Worm (Caenorhabditis elegans) whole organism, L3 larva: ENCODE data around the gene rcs-1.
A peak's percentile ranks its signal among the peaks of the same experiment; 100 is the strongest.

Experiments
- R02D3.7 ChIP-seq: fragments of 150-350 bp; optimal IDR thresholded peaks from 2 replicates; lab custom pipeline; 2014; ENCODE audit warnings: missing biosample characterization, missing genetic modification characterization
- ama-1 ChIP-seq: fragments of 150-350 bp; optimal IDR thresholded peaks from 2 replicates; lab custom pipeline; 2018
- ceh-28 ChIP-seq: fragments of 150-350 bp; optimal IDR thresholded peaks from 2 replicates; lab custom pipeline; 2014; ENCODE audit warnings: missing biosample characterization, missing genetic modification reagents, missing genetic modification characterization
- daf-12 ChIP-seq: fragments of 150-350 bp; optimal IDR thresholded peaks from 2 replicates; lab custom pipeline; 2014; ENCODE audit warnings: missing biosample characterization, missing genetic modification reagents, missing genetic modification characterization
- egl-27 ChIP-seq: sonication (generic microtip); optimal IDR thresholded peaks from 4 replicates; lab custom pipeline; 2017; ENCODE audit warnings: missing biosample characterization, missing genetic modification reagents, missing genetic modification characterization
- egl-5 ChIP-seq: fragments of 150-350 bp; optimal IDR thresholded peaks from 2 replicates; lab custom pipeline; 2017; ENCODE audit warnings: missing biosample characterization, missing genetic modification reagents, missing genetic modification characterization, inconsistent platforms
- elt-2 ChIP-seq: sonication (generic microtip); optimal IDR thresholded peaks from 2 replicates; lab custom pipeline; 2016; ENCODE audit warnings: missing genetic modification reagents, mild to moderate bottlenecking, missing genetic modification characterization, missing compliant biosample characterization
- elt-3 ChIP-seq, 3 experiments: fragments of 150-350 bp in 1 of 3; sonication (generic microtip) in 2 of 3; optimal IDR thresholded peaks; 2 replicates in 2 of 3; 4 replicates in 1 of 3; lab custom pipeline; 2014 to 2017; ENCODE audit warnings: missing biosample characterization in 3 of 3, missing genetic modification characterization in 3 of 3
- eor-1 ChIP-seq, 2 experiments: fragments of 150-350 bp; optimal IDR thresholded peaks; 2 replicates each; lab custom pipeline; 2014 to 2018; ENCODE audit warnings: missing biosample characterization in 2 of 2, missing genetic modification characterization in 2 of 2
- fkh-2 ChIP-seq: fragments of 150-350 bp; optimal IDR thresholded peaks from 2 replicates; lab custom pipeline; 2014; ENCODE audit warnings: missing biosample characterization, missing genetic modification reagents, missing genetic modification characterization
- fos-1 ChIP-seq: fragments of 150-350 bp; optimal IDR thresholded peaks from 2 replicates; lab custom pipeline; 2014; ENCODE audit warnings: missing biosample characterization, missing genetic modification characterization
- hmg-11 ChIP-seq: sonication (generic microtip); optimal IDR thresholded peaks from 2 replicates; lab custom pipeline; 2016; ENCODE audit warnings: missing genetic modification characterization, missing compliant biosample characterization
- jun-1 ChIP-seq: fragments of 150-350 bp; optimal IDR thresholded peaks from 2 replicates; lab custom pipeline; 2014; ENCODE audit warnings: missing biosample characterization, missing genetic modification reagents, missing genetic modification characterization
- lin-15B ChIP-seq: fragments of 150-350 bp; optimal IDR thresholded peaks from 2 replicates; lab custom pipeline; 2014; ENCODE audit warnings: missing biosample characterization, missing genetic modification characterization
- lin-39 ChIP-seq: fragments of 150-350 bp; optimal IDR thresholded peaks from 2 replicates; lab custom pipeline; 2018; ENCODE audit warnings: missing biosample characterization, missing genetic modification reagents, missing genetic modification characterization
- lsy-12 ChIP-seq: sonication (generic microtip); optimal IDR thresholded peaks from 2 replicates; lab custom pipeline; 2016; ENCODE audit warnings: mild to moderate bottlenecking, missing genetic modification characterization, missing compliant biosample characterization
- nfya-1 ChIP-seq: sonication (generic microtip); optimal IDR thresholded peaks from 2 replicates; lab custom pipeline; 2017; ENCODE audit warnings: missing genetic modification characterization, mild to moderate bottlenecking, missing compliant biosample characterization, antibody characterized with exemption, moderate library complexity; ENCODE audit not compliant: insufficient read depth
- nhr-11 ChIP-seq: fragments of 150-350 bp; optimal IDR thresholded peaks from 2 replicates; lab custom pipeline; 2014; ENCODE audit warnings: missing biosample characterization, missing genetic modification characterization
- nhr-12 ChIP-seq: fragments of 150-350 bp; optimal IDR thresholded peaks from 2 replicates; lab custom pipeline; 2014; ENCODE audit warnings: missing biosample characterization, missing genetic modification characterization
- nhr-237 ChIP-seq: fragments of 150-350 bp; optimal IDR thresholded peaks from 2 replicates; lab custom pipeline; 2014; ENCODE audit warnings: missing biosample characterization, missing genetic modification characterization
- nhr-25 ChIP-seq: sonication (generic microtip); optimal IDR thresholded peaks from 2 replicates; lab custom pipeline; 2017; ENCODE audit warnings: missing biosample characterization, missing genetic modification characterization
- nhr-28 ChIP-seq: fragments of 150-350 bp; optimal IDR thresholded peaks from 2 replicates; lab custom pipeline; 2014; ENCODE audit warnings: missing biosample characterization, missing genetic modification characterization
- nhr-67 ChIP-seq: fragments of 150-350 bp; optimal IDR thresholded peaks from 2 replicates; lab custom pipeline; 2014; ENCODE audit warnings: missing biosample characterization, missing genetic modification characterization
- nhr-77 ChIP-seq: fragments of 150-350 bp; optimal IDR thresholded peaks from 2 replicates; lab custom pipeline; 2014; ENCODE audit warnings: missing biosample characterization, missing genetic modification characterization
- pha-4 ChIP-seq: fragments of 150-350 bp; optimal IDR thresholded peaks from 2 replicates; lab custom pipeline; 2014; ENCODE audit warnings: missing biosample characterization, missing genetic modification reagents, missing genetic modification characterization
- sea-2 ChIP-seq: fragments of 150-350 bp; sonication (generic microtip); optimal IDR thresholded peaks from 4 replicates; lab custom pipeline; 2014; ENCODE audit warnings: missing biosample characterization, missing genetic modification reagents, missing genetic modification characterization
- skn-1 ChIP-seq: fragments of 150-350 bp; optimal IDR thresholded peaks from 2 replicates; lab custom pipeline; 2014; ENCODE audit warnings: missing biosample characterization, missing genetic modification characterization
- snpc-4 ChIP-seq: fragments of 150-350 bp; optimal IDR thresholded peaks from 2 replicates; lab custom pipeline; 2014; ENCODE audit warnings: missing biosample characterization, missing genetic modification characterization
- tbx-2 ChIP-seq: sonication (generic microtip); optimal IDR thresholded peaks from 2 replicates; lab custom pipeline; 2016; ENCODE audit warnings: mild to moderate bottlenecking, missing genetic modification characterization, missing compliant biosample characterization
- unc-39 ChIP-seq: sonication (generic microtip); optimal IDR thresholded peaks from 4 replicates; lab custom pipeline; 2017; ENCODE audit warnings: missing biosample characterization, missing genetic modification characterization
- unc-62 ChIP-seq: fragments of 150-350 bp; sonication (generic microtip); optimal IDR thresholded peaks from 4 replicates; lab custom pipeline; 2014; ENCODE audit warnings: missing biosample characterization, missing genetic modification reagents, missing genetic modification characterization
- zag-1 ChIP-seq: fragments of 150-350 bp; optimal IDR thresholded peaks from 2 replicates; lab custom pipeline; 2014; ENCODE audit warnings: missing biosample characterization, missing genetic modification characterization

rcs-1 gene

ce11 chrX:8790093-8790492 is 38.2 kb downstream of the rcs-1 start:
- TF ChIP-seq nhr-12 (tag; lab: Kevin White, UChicago) (no peak), elt-2 (tag; lab: Kevin White, UChicago) (no peak), ama-1 (no peak), tbx-2 (no peak), jun-1 (tag; lab: Kevin White, UChicago) (no peak), R02D3.7 (tag; lab: Kevin White, UChicago) (no peak), nfya-1 (tag; lab: Kevin White, UChicago) (no peak), nhr-237 (tag; lab: Kevin White, UChicago) (no peak), egl-5 (tag; lab: Kevin White, UChicago) (no peak), hmg-11 (tag; lab: Kevin White, UChicago) (no peak), nhr-67 (tag; lab: Kevin White, UChicago) (no peak), nhr-11 (no peak), pha-4 (no peak), nhr-77 (tag; lab: Kevin White, UChicago) (no peak), skn-1 (tag; lab: Kevin White, UChicago) (no peak), nhr-25 (no peak), snpc-4 (tag; lab: Kevin White, UChicago) (no peak)
- TF ChIP-seq, all 47 proteins: peak for 0

ce11 chrX:8789014-8789506 is 39.3 kb downstream of the rcs-1 start, which contains the start of gene unc-27:
Gene unc-27 (plus strand): TSS chrX:8789456.
- TF ChIP-seq daf-12 (tag; lab: Kevin White, UChicago) (no peak), fkh-2 (no peak), nfya-1 (tag; lab: Kevin White, UChicago) (peak; percentile 35), jun-1 (tag; lab: Kevin White, UChicago) (no peak), egl-5 (tag; lab: Kevin White, UChicago) (peak; percentile 16)

- no peak for TF ChIP-seq nhr-77 (tag; lab: Kevin White, UChicago)
- no peak for TF ChIP-seq nhr-25
- no peak for TF ChIP-seq unc-62
- peak; percentile 22 for TF ChIP-seq nfya-1 (tag; lab: Kevin White, UChicago)
- TF ChIP-seq elt-2 (tag; lab: Kevin White, UChicago): peak; percentile 14
- no peak for TF ChIP-seq sea-2 (GFP tag; lab: Kevin White, UChicago)
Observed at ce11 chrX:8787689-8788222, 40.6 kb downstream of the rcs-1 start.

ce11 chrX:8786687-8787086 is 41.7 kb downstream of the rcs-1 start:
- TF ChIP-seq fkh-2: no peak
- no peak for TF ChIP-seq snpc-4 (tag; lab: Kevin White, UChicago)
- TF ChIP-seq jun-1 (tag; lab: Kevin White, UChicago): no peak
- no peak for TF ChIP-seq unc-39 (tag; lab: Kevin White, UChicago)
- no peak for TF ChIP-seq lin-39
- no peak for TF ChIP-seq egl-27
- TF ChIP-seq nhr-25: no peak
- peak; percentile 13 for TF ChIP-seq egl-5 (tag; lab: Kevin White, UChicago)
- no peak for TF ChIP-seq lsy-12 (tag; lab: Kevin White, UChicago)
- TF ChIP-seq nhr-12 (tag; lab: Kevin White, UChicago): no peak
- peak; percentile 3 for TF ChIP-seq nfya-1 (tag; lab: Kevin White, UChicago)
- TF ChIP-seq nhr-67 (tag; lab: Kevin White, UChicago): no peak

- TF ChIP-seq zag-1 (no peak), ceh-28 (no peak), eor-1 (tag; optimal IDR thresholded peaks at IDR 0.05; lab: Kevin White, UChicago) (no peak), lin-15B (tag; lab: Kevin White, UChicago) (no peak), fos-1 (tag; lab: Kevin White, UChicago) (no peak), elt-2 (tag; lab: Kevin White, UChicago) (no peak), nhr-28 (no peak), elt-3 (tag; optimal IDR thresholded peaks at IDR 0.05; lab: Kevin White, UChicago) (no peak)
Observed at ce11 chrX:8784234-8784633, 44.1 kb downstream of the rcs-1 start, which contains the start of gene ZK721.3. Gene ZK721.3 (plus strand): TSS chrX:8784534.
